Worm (Caenorhabditis elegans) whole organism, early embryonic: ENCODE measurements around the gene C31C9.6.

Experiments
- B0310.2 ChIP-seq: sonication (generic microtip); optimal IDR thresholded peaks from 2 replicates; lab custom pipeline; 2016; ENCODE audit warnings: mild to moderate bottlenecking, missing genetic modification characterization, missing compliant biosample characterization
- F13C5.2 ChIP-seq: sonication (generic microtip); optimal IDR thresholded peaks from 2 replicates; lab custom pipeline; 2017; ENCODE audit warnings: mild to moderate bottlenecking, missing genetic modification characterization, inconsistent platforms, missing compliant biosample characterization
- aly-1 ChIP-seq: sonication (generic microtip); optimal IDR thresholded peaks from 2 replicates; lab custom pipeline; 2016; ENCODE audit warnings: missing genetic modification characterization, missing compliant biosample characterization
- ama-1 ChIP-seq: fragments of 150-350 bp; optimal IDR thresholded peaks from 2 replicates; lab custom pipeline; 2014
- ceh-13 ChIP-seq: fragments of 200-800 bp; sonication (Bioruptor generic); optimal IDR thresholded peaks from 2 replicates; lab custom pipeline; 2018; ENCODE audit warnings: mild to moderate bottlenecking, missing genetic modification characterization, missing compliant biosample characterization
- ceh-36 ChIP-seq: sonication (generic microtip); optimal IDR thresholded peaks from 2 replicates; lab custom pipeline; 2016; ENCODE audit warnings: missing genetic modification characterization, inconsistent platforms, missing compliant biosample characterization
- ets-7 ChIP-seq: sonication (generic microtip); optimal IDR thresholded peaks from 2 replicates; lab custom pipeline; 2016; ENCODE audit warnings: missing genotype, missing genetic modification characterization, missing compliant biosample characterization
- flt-1 ChIP-seq: fragments of 200-800 bp; sonication (Bioruptor generic); IDR thresholded peaks from 2 replicates; pipeline ENCODE4 v1.3.6; 2022; ENCODE audit warnings: missing genetic modification characterization, missing compliant biosample characterization
- hmbx-1 ChIP-seq: sonication (generic microtip); optimal IDR thresholded peaks from 2 replicates; lab custom pipeline; 2016; ENCODE audit warnings: mild to moderate bottlenecking, missing genetic modification characterization, missing compliant biosample characterization
- hmg-4 ChIP-seq: fragments of 200-800 bp; sonication (Bioruptor generic); optimal IDR thresholded peaks from 2 replicates; lab custom pipeline; 2018; ENCODE audit warnings: mild to moderate bottlenecking, missing genetic modification characterization, missing compliant biosample characterization
- hnd-1 ChIP-seq: sonication (generic microtip); optimal IDR thresholded peaks from 2 replicates; lab custom pipeline; 2016; ENCODE audit warnings: missing genetic modification characterization, missing compliant biosample characterization
- pes-1 ChIP-seq: fragments of 200-800 bp; sonication (Bioruptor generic); IDR thresholded peaks from 2 replicates; pipeline ENCODE4 v1.3.6; 2022; ENCODE audit warnings: missing genetic modification reagents, missing genetic modification characterization, missing compliant biosample characterization
- scrt-1 ChIP-seq: fragments of 200-800 bp; sonication (Bioruptor generic); IDR thresholded peaks from 2 replicates; pipeline ENCODE4 v1.3.6; 2022; ENCODE audit warnings: missing genetic modification characterization, missing compliant biosample characterization
- sea-1 ChIP-seq: fragments of 200-800 bp; sonication (Bioruptor generic); conservative IDR thresholded peaks from 2 replicates; pipeline ENCODE4 v1.3.6; 2022; ENCODE audit warnings: missing genetic modification characterization, missing compliant biosample characterization
- tbx-11 ChIP-seq: fragments of 200-800 bp; sonication (Bioruptor generic); IDR thresholded peaks from 2 replicates; pipeline ENCODE4 v1.3.6; 2022; ENCODE audit warnings: missing genetic modification characterization, missing compliant biosample characterization
- tbx-37 ChIP-seq: fragments of 200-800 bp; sonication (Bioruptor generic); conservative IDR thresholded peaks from 2 replicates; pipeline ENCODE4 v1.3.6; 2022; ENCODE audit warnings: missing genetic modification reagents, missing genetic modification characterization, missing compliant biosample characterization
- tra-4 ChIP-seq: sonication (generic microtip); optimal IDR thresholded peaks from 2 replicates; lab custom pipeline; 2017; ENCODE audit warnings: missing genetic modification characterization, missing compliant biosample characterization

The C31C9.6 gene

ce11 chrII:13637941-13638489 lies 23.9 kb downstream of the C31C9.6 start, which contains the start of gene phdh-1:
phdh-1 (minus strand) TSS chrII:13638480.
- TF ChIP-seq sea-1 (no peak), ets-7 (tag; lab: Kevin White, UChicago) (no peak), tbx-37 (no peak), B0310.2 (no peak), pes-1 (GFP tag; lab: Robert Waterston, UW) (no peak), hmg-4 (GFP tag; lab: Kevin White, UChicago) (no peak), ama-1 (lab: Kevin White, UChicago) (no peak), scrt-1 (no peak), tbx-11 (GFP tag; lab: Robert Waterston, UW) (no peak), hmbx-1 (tag; lab: Kevin White, UChicago) (no peak), F13C5.2 (tag; lab: Kevin White, UChicago) (no peak), ceh-13 (GFP tag; lab: Kevin White, UChicago) (no peak), hnd-1 (tag; lab: Kevin White, UChicago) (no peak), aly-1 (tag; lab: Kevin White, UChicago) (no peak), ceh-36 (tag; lab: Kevin White, UChicago) (no peak), tra-4 (tag; lab: Kevin White, UChicago) (no peak), flt-1 (GFP tag; lab: Robert Waterston, UW) (no peak)

- TF ChIP-seq pes-1 (GFP tag; lab: Robert Waterston, UW) (no peak), tra-4 (tag; lab: Kevin White, UChicago) (no peak), tbx-11 (GFP tag; lab: Robert Waterston, UW) (no peak), sea-1 (no peak), scrt-1 (no peak), ceh-13 (GFP tag; lab: Kevin White, UChicago) (no peak), aly-1 (tag; lab: Kevin White, UChicago) (peak; percentile 23)
Observed at ce11 chrII:13637464-13637863, 24.4 kb downstream of the C31C9.6 start.

DNA sequence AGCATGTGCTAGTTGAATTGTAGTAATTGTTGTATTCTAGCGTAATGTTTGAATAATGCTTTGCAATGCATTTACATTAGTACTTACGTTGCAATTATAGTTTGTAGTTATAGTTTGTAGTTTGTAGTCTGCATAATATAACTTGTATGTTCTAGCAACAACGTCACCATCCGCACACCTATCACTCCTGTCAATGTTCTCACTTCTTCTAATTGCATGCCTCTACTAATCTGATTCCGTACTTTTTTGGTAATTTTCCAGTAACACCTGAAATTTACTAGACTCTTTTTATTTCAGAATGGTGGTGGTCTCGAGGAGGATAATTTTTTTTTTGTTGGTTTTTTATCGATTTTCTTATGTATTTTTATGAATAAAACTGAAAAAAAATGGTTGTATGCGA lies 25.3 kb downstream of the C31C9.6 start:
- TF ChIP-seq sea-1 (no peak), flt-1 (GFP tag; lab: Robert Waterston, UW) (no peak), ama-1 (lab: Kevin White, UChicago) (no peak), B0310.2 (peak; percentile 10), pes-1 (GFP tag; lab: Robert Waterston, UW) (no peak)

- no peak for TF ChIP-seq hnd-1 (tag; lab: Kevin White, UChicago)
- TF ChIP-seq sea-1, result no peak
- TF ChIP-seq ceh-36 (tag; lab: Kevin White, UChicago), result no peak
Observed at ce11 chrII:13632238-13632637, 29.7 kb downstream of the C31C9.6 start, which contains the start of gene tag-10. tag-10 (plus strand) TSS chrII:13632584.

DNA sequence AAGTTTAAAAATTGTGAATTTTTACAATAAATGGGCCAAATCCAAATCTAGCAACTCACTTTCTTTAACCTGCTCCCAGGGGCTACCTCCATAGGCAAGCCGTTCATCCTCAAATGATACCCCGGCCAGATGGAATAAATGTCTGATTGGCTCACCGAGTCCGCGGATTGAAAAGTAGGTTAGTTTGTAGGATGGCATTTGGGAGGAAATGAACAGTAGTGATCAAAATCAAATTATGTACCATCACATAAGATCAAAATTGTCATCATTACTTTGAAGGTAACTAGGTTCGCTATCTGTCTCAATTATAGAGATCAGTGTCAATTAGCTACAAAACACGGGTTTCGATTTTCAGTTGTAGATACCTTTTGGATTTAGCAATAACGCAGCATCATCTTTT lies 31.2 kb downstream of the C31C9.6 start, which contains the start of the genes gst-17 and gst-18:
Gene gst-17 (minus strand): TSS at position 101 of the 400 bp plus-strand sequence.
Gene gst-18 (minus strand): TSS at position 198 of the 400 bp plus-strand sequence.
- TF ChIP-seq aly-1 (tag; lab: Kevin White, UChicago), result no peak
- TF ChIP-seq sea-1, result no peak
- no peak for TF ChIP-seq F13C5.2 (tag; lab: Kevin White, UChicago)
- TF ChIP-seq hnd-1 (tag; lab: Kevin White, UChicago), result no peak
- TF ChIP-seq tra-4 (tag; lab: Kevin White, UChicago), result no peak
- TF ChIP-seq tbx-11 (GFP tag; lab: Robert Waterston, UW), result no peak

ce11 chrII:13627001-13627400 lies 34.9 kb downstream of the C31C9.6 start, which contains the start of gene gst-19:
gst-19 (minus strand) TSS chrII:13627145.
- no peak for TF ChIP-seq ceh-13 (GFP tag; lab: Kevin White, UChicago)
- TF ChIP-seq flt-1 (GFP tag; lab: Robert Waterston, UW), result no peak
- no peak for TF ChIP-seq aly-1 (tag; lab: Kevin White, UChicago)
- TF ChIP-seq hmg-4 (GFP tag; lab: Kevin White, UChicago), result no peak
- TF ChIP-seq ceh-36 (tag; lab: Kevin White, UChicago), result no peak
- no peak for TF ChIP-seq sea-1
- TF ChIP-seq ets-7 (tag; lab: Kevin White, UChicago), result no peak
- TF ChIP-seq tbx-37, result no peak

DNA sequence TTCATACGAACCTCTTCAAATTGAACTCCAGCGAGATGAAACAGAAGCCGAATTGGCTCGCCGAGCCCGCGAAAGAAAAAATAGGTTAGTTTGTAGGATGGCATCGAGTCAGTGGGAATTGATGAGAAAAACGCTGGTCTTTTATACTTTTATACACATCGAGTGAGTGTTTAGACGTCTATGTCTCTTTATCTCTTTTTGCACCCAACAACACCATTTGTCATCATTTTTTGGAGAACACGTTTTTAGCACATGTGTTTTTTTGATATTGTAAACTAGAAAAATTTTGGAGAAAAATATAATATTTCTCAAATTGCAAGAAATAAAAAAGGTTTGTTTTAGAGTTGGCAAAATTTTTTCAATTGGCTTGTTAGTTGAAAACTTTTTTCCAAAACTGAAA lies 37.6 kb downstream of the C31C9.6 start, which contains the start of gene gst-16:
Gene gst-16 (minus strand): TSS at position 111 of the 400 bp plus-strand sequence.
- TF ChIP-seq pes-1 (GFP tag; lab: Robert Waterston, UW) (no peak), flt-1 (GFP tag; lab: Robert Waterston, UW) (no peak), ceh-13 (GFP tag; lab: Kevin White, UChicago) (no peak), ets-7 (tag; lab: Kevin White, UChicago) (no peak), sea-1 (no peak), ama-1 (lab: Kevin White, UChicago) (no peak), B0310.2 (no peak), aly-1 (tag; lab: Kevin White, UChicago) (no peak), tra-4 (tag; lab: Kevin White, UChicago) (no peak), hnd-1 (tag; lab: Kevin White, UChicago) (no peak), F13C5.2 (tag; lab: Kevin White, UChicago) (no peak), tbx-37 (no peak), tbx-11 (GFP tag; lab: Robert Waterston, UW) (no peak)

ce11 chrII:13617808-13618207 lies 44.1 kb downstream of the C31C9.6 start, which contains the start of gene gst-12:
gst-12 (minus strand) TSS chrII:13618061.
- TF ChIP-seq hnd-1 (tag; lab: Kevin White, UChicago), result no peak
- TF ChIP-seq ceh-13 (GFP tag; lab: Kevin White, UChicago), result no peak
- TF ChIP-seq aly-1 (tag; lab: Kevin White, UChicago), result no peak
- TF ChIP-seq B0310.2, result no peak
- TF ChIP-seq flt-1 (GFP tag; lab: Robert Waterston, UW), result no peak
- no peak for TF ChIP-seq hmg-4 (GFP tag; lab: Kevin White, UChicago)
- TF ChIP-seq ama-1 (lab: Kevin White, UChicago), result no peak
- no peak for TF ChIP-seq tbx-37
- no peak for TF ChIP-seq sea-1
- TF ChIP-seq pes-1 (GFP tag; lab: Robert Waterston, UW), result no peak
- TF ChIP-seq tra-4 (tag; lab: Kevin White, UChicago), result no peak
- no peak for TF ChIP-seq ets-7 (tag; lab: Kevin White, UChicago)
- no peak for TF ChIP-seq tbx-11 (GFP tag; lab: Robert Waterston, UW)
- TF ChIP-seq ceh-36 (tag; lab: Kevin White, UChicago), result no peak
- TF ChIP-seq hmbx-1 (tag; lab: Kevin White, UChicago), result no peak
- no peak for TF ChIP-seq F13C5.2 (tag; lab: Kevin White, UChicago)
